Worm (Caenorhabditis elegans) whole organism, late embryonic: Measurements from ENCODE around the gene Y60A9.3.

Source experiments
- T23F11.4 ChIP-seq: fragments of 200-800 bp; sonication (Bioruptor generic); optimal IDR thresholded peaks from 2 replicates; lab custom pipeline; 2018; ENCODE audit warnings: mild to moderate bottlenecking, missing genetic modification characterization, missing compliant biosample characterization
- hlh-30 ChIP-seq: sonication (generic microtip); optimal IDR thresholded peaks from 2 replicates; lab custom pipeline; 2017; ENCODE audit warnings: antibody characterized with exemption, missing genetic modification characterization, missing compliant biosample characterization; ENCODE audit not compliant: insufficient read depth
- pag-3 ChIP-seq: sonication (generic microtip); optimal IDR thresholded peaks from 2 replicates; lab custom pipeline; 2016; ENCODE audit warnings: missing compliant biosample characterization, missing genetic modification characterization, borderline replicate concordance
- pha-4 ChIP-seq: fragments of 150-350 bp; optimal IDR thresholded peaks from 2 replicates; lab custom pipeline; 2018; ENCODE audit warnings: missing biosample characterization, missing genetic modification reagents, missing genetic modification characterization
- pqm-1 ChIP-seq: sonication (generic microtip); optimal IDR thresholded peaks from 2 replicates; lab custom pipeline; 2016; ENCODE audit warnings: missing genetic modification characterization, missing compliant biosample characterization
- unc-3 ChIP-seq, 2 experiments: fragments of 200-800 bp in 1 of 2; sonication (Bioruptor generic) in 1 of 2; sonication (generic microtip) in 1 of 2; conservative IDR thresholded peaks in 1 of 2; optimal IDR thresholded peaks in 1 of 2; 2 replicates each; pipeline versions ENCODE4 v1.3.6 to Lab custom; 2016 to 2022; ENCODE audit warnings: missing compliant biosample characterization in 2 of 2, missing genetic modification characterization in 2 of 2, missing genetic modification reagents in 1 of 2

DNA sequence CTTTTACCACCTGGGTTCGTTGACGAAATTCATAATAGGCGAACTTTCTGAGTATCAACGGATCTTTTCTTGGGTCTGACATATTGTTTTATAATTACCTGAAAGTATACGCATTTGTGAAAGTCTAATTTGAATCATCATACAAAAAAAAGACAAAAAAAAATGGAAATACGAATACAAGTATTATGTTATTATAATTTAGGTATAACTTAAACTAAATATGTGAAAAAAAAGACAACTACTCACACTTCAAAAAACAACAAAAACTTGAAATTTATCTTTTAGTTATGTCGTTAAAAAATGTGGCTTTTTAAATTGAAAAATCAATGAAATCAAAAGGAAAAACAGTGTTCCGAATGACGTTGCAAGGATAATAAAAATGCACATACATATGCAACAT lies 29.7 kb downstream of the Y60A9.3 start, which contains the start of gene fbxa-179:
- no peak for TF ChIP-seq hlh-30 (tag; lab: Kevin White, UChicago)
- no peak for TF ChIP-seq unc-3 (GFP tag; conservative IDR thresholded peaks at IDR 0.05; lab: Robert Waterston, UW)
- TF ChIP-seq unc-3 (tag; optimal IDR thresholded peaks at IDR 0.05; lab: Kevin White, UChicago) = no peak
- no peak for TF ChIP-seq pha-4 (tag; lab: Kevin White, UChicago)
- no peak for TF ChIP-seq pqm-1 (tag; lab: Kevin White, UChicago)
- no peak for TF ChIP-seq T23F11.4
- no peak for TF ChIP-seq pag-3 (tag; lab: Kevin White, UChicago)
